Worm (Caenorhabditis elegans) whole organism, late embryonic: Measurements from ENCODE around the gene ugt-8.

Experiments
- ceh-9 ChIP-seq: sonication (generic microtip); optimal IDR thresholded peaks from 2 replicates; lab custom pipeline; 2016; ENCODE audit warnings: mild to moderate bottlenecking, missing genetic modification characterization, inconsistent platforms, missing compliant biosample characterization
- gmeb-2 ChIP-seq: sonication (generic microtip); optimal IDR thresholded peaks from 2 replicates; lab custom pipeline; 2016; ENCODE audit warnings: missing genetic modification characterization, inconsistent platforms, missing compliant biosample characterization
- hlh-30 ChIP-seq: sonication (generic microtip); optimal IDR thresholded peaks from 2 replicates; lab custom pipeline; 2017; ENCODE audit warnings: antibody characterized with exemption, missing genetic modification characterization, missing compliant biosample characterization; ENCODE audit not compliant: insufficient read depth
- nfya-1 ChIP-seq: sonication (generic microtip); optimal IDR thresholded peaks from 2 replicates; lab custom pipeline; 2017; ENCODE audit warnings: missing genetic modification characterization, mild to moderate bottlenecking, missing compliant biosample characterization, antibody characterized with exemption, moderate library complexity
- nhr-11 ChIP-seq: fragments of 150-350 bp; optimal IDR thresholded peaks from 2 replicates; lab custom pipeline; 2014; ENCODE audit warnings: missing biosample characterization, missing genetic modification characterization
- odd-2 ChIP-seq: sonication (generic microtip); optimal IDR thresholded peaks from 2 replicates; lab custom pipeline; 2017; ENCODE audit warnings: antibody characterized with exemption, mild to moderate bottlenecking, missing genetic modification characterization, missing compliant biosample characterization
- pha-4 ChIP-seq: fragments of 150-350 bp; optimal IDR thresholded peaks from 2 replicates; lab custom pipeline; 2018; ENCODE audit warnings: missing biosample characterization, missing genetic modification reagents, missing genetic modification characterization
- pqm-1 ChIP-seq: sonication (generic microtip); optimal IDR thresholded peaks from 2 replicates; lab custom pipeline; 2016; ENCODE audit warnings: missing genetic modification characterization, missing compliant biosample characterization
- tbx-2 ChIP-seq: sonication (generic microtip); optimal IDR thresholded peaks from 2 replicates; lab custom pipeline; 2016; ENCODE audit warnings: missing genetic modification characterization, missing compliant biosample characterization
- unc-55 ChIP-seq: sonication (generic microtip); optimal IDR thresholded peaks from 2 replicates; lab custom pipeline; 2017; ENCODE audit warnings: missing biosample characterization, missing genetic modification reagents, missing genetic modification characterization

DNA sequence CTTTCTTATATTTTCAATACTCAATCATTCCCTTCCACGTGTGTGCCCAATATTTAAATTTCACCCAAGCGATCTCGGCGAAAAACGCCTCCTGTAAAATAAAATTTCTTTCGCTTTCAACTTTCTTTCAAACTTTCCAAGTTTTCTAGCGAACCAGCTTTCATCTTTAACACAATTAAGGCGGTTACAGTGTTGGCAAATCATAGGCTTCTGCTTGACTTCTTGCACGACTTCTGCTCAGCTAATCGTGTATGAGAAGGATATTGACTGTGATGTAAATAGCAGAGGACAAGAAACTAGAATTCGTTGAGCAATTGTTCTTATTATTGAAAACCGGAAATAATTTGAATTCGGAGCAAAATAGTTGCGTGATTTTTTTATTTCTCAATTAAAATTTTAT lies 12.4 kb upstream of the ugt-8 start:
- no peak for TF ChIP-seq nfya-1 (tag; lab: Kevin White, UChicago)
- TF ChIP-seq ceh-9 (tag; lab: Kevin White, UChicago), result no peak
- no peak for TF ChIP-seq pha-4 (tag; lab: Kevin White, UChicago)
- no peak for TF ChIP-seq hlh-30
- TF ChIP-seq tbx-2, result no peak
- no peak for TF ChIP-seq gmeb-2 (tag; lab: Kevin White, UChicago)
- TF ChIP-seq nhr-11, result no peak
- no peak for TF ChIP-seq pqm-1 (tag; lab: Kevin White, UChicago)
- TF ChIP-seq odd-2 (tag; lab: Kevin White, UChicago), result no peak
- TF ChIP-seq unc-55 (GFP tag; lab: Kevin White, UChicago), result no peak
